Worm (Caenorhabditis elegans): Measurements from ENCODE around the gene str-243.

The str-243 gene

DNA sequence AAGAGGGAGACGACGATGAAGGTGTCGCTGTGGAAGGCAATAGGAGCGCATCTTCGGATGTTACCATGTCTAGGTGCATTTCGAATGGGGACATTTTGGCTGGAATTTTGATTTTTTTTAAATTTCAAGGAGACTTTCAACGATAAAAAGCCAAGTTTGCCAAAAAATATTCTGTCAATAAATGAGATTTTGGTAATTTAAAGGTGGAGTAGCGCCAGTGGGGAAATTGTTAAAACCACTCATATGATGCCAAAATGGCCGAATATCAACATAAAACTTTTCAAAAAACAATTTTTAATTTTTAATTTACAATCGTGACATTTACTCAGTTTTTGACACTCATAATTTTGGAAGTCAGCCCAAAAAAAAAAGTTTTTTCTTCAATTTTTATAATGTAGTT is 11.0 kb upstream of the str-243 start, which contains the start of gene nhr-260:
nhr-260 (minus strand) TSS at position 101 of the 400 bp plus-strand sequence.
- no peak for TF ChIP-seq ztf-11 (tag; optimal IDR thresholded peaks at IDR 0.05)
- TF ChIP-seq sptf-1 (tag; optimal IDR thresholded peaks at IDR 0.05): no peak
- no peak for TF ChIP-seq unc-62 (GFP tag; optimal IDR thresholded peaks at IDR 0.05)
- TF ChIP-seq ceh-39 (tag; optimal IDR thresholded peaks at IDR 0.05): no peak
- no peak for TF ChIP-seq nhr-12 (tag; optimal IDR thresholded peaks at IDR 0.05)
- no peak for TF ChIP-seq nhr-76 (tag; optimal IDR thresholded peaks at IDR 0.05)
- TF ChIP-seq hlh-1 (tag; optimal IDR thresholded peaks at IDR 0.05): no peak
- TF ChIP-seq ces-1 (GFP tag; optimal IDR thresholded peaks at IDR 0.05): no peak
- TF ChIP-seq elt-3 (tag; optimal IDR thresholded peaks at IDR 0.05): no peak
- no peak for TF ChIP-seq lin-13 (tag; optimal IDR thresholded peaks at IDR 0.05)
- TF ChIP-seq lsy-2 (tag; optimal IDR thresholded peaks at IDR 0.05): no peak

DNA sequence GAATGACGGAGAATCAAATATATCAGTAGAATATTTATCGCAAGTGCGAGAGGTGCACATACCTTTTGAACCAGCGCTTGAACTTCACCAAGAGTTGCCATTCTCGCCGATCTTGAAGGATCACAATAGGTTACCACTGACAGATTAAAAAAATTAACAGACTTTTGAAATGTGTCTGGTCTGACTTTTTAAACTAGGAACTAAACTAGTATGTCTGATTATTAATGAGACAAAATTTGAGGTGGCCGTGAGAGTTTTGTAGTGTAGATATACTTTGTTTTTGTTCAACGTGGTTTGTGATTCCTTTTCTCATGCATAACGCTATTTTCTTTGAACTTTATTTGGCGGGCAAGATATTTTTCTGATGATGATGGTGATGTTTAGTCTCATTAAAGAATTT is 740 bp upstream of the str-243 start, which contains the start of gene str-240:
str-240 (minus strand) TSS at position 101 of the 400 bp plus-strand sequence.
- TF ChIP-seq cnd-1 (tag; optimal IDR thresholded peaks at IDR 0.05) (no peak), bed-3 (GFP tag; optimal IDR thresholded peaks at IDR 0.05) (no peak)

DNA sequence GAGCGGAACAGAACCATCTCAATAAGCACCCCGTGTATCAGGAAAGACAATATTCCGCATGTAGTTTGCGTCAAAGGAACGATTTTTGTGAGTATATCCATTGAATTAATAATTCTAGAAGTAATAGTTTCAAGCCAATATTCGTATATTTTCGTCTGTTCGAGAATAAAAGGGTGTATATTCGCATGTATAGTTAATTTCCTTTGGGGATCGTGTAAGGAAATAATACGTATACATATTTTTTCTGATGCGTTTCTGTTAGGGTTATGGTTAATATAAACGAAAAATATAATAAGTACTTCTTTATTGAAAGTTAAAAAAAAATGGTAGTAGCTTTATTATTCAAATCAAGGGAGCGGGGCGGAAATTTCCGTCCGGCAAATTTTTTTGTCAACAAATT is 5.4 kb downstream of the str-243 start, which contains the start of gene str-236:
str-236 (minus strand) TSS at position 101 of the 400 bp plus-strand sequence.
- TF ChIP-seq nhr-12 (tag; optimal IDR thresholded peaks at IDR 0.05): no peak
- no peak for TF ChIP-seq M03D4.4 (tag; optimal IDR thresholded peaks at IDR 0.05)
- TF ChIP-seq lin-13 (tag; optimal IDR thresholded peaks at IDR 0.05): no peak
- no peak for TF ChIP-seq ceh-39 (tag; optimal IDR thresholded peaks at IDR 0.05)

DNA sequence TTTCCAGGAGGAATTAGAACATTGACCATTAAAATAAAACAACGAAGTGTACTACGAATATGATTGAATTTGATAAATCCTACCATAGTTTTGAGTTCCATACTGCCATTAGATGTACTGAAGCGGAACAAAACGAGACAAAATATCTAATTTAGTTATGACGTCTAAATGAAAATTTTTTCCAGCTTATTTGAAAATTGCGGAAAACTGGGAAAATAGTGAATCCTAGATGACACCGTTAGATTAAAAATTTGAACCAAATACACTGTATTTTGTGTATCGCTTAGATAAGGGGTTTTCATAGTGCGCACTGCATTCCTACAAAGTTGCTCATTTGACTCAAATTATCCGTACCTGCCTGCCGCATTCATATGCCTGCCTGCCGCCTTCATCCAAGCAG is 8.6 kb downstream of the str-243 start, which contains the start of gene K02H11.4:
K02H11.4 (minus strand) TSS at position 101 of the 400 bp plus-strand sequence.
- TF ChIP-seq flh-1 (GFP tag; optimal IDR thresholded peaks at IDR 0.05) (no peak), mab-5 (tag; optimal IDR thresholded peaks at IDR 0.05) (no peak)

DNA sequence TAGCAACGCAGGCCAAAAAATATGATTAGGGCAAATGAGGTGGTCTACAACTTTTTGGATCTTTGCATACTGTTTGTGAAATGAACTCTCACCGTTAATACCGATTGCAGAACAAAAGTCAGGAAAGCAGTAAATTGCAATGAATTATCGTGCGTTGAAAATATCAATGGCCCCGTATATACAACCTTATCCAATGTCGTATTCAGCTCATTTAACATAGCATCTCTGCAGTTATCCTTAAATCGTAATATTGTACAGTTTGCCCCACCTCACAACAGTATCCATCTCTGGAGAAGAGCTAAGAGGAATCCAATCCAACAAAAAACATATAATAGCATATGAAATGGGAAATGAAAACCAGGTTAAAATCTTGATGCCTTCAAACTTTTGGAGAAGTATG is 9.9 kb downstream of the str-243 start:
- TF ChIP-seq nhr-237 (tag; optimal IDR thresholded peaks at IDR 0.05): no peak
- TF ChIP-seq lin-32 (GFP tag; optimal IDR thresholded peaks at IDR 0.05): no peak
- TF ChIP-seq pha-4 (tag; optimal IDR thresholded peaks at IDR 0.05): no peak
- TF ChIP-seq bed-3 (GFP tag; optimal IDR thresholded peaks at IDR 0.05): no peak
- TF ChIP-seq snpc-4 (tag; optimal IDR thresholded peaks at IDR 0.05): no peak
- no peak for TF ChIP-seq unc-62 (GFP tag; optimal IDR thresholded peaks at IDR 0.05)
- no peak for TF ChIP-seq elt-3 (tag; optimal IDR thresholded peaks at IDR 0.05)
- no peak for TF ChIP-seq mls-2 (tag; optimal IDR thresholded peaks at IDR 0.05)
- TF ChIP-seq tbx-8 (GFP tag; optimal IDR thresholded peaks at IDR 0.05): no peak
- TF ChIP-seq cnd-1 (tag; optimal IDR thresholded peaks at IDR 0.05): no peak
- no peak for TF ChIP-seq hlh-1 (tag; optimal IDR thresholded peaks at IDR 0.05)
- TF ChIP-seq unc-120 (tag; optimal IDR thresholded peaks at IDR 0.05; ENCODE audit: poor library complexity, severe bottlenecking): no peak
- no peak for TF ChIP-seq sptf-1 (tag; optimal IDR thresholded peaks at IDR 0.05)

DNA sequence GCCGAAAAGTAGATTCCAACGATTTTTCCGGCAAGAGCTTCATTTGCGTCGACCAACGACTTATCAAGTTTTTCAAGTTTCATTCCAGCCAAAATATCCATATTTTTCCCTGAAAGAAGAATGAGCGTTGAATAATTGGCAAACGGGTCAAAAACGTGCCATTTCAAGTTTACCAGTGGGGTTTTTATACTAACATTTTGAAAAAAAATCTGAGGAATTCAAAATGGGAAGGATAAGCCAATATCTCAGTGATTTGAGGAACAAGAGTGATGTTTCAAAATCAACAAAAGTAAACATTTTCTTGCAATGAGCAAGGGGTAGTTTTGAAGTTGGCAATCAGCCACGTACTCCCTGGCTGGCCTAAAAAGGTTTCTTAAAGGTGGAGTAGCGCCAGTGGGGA is 11.7 kb downstream of the str-243 start, which contains the start of gene trx-5:
trx-5 (minus strand) TSS at position 101 of the 400 bp plus-strand sequence.
- TF ChIP-seq elt-1 (tag; optimal IDR thresholded peaks at IDR 0.05; ENCODE audit: borderline replicate concordance, insufficient read depth) (no peak), ceh-39 (tag; optimal IDR thresholded peaks at IDR 0.05) (no peak), ztf-11 (tag; optimal IDR thresholded peaks at IDR 0.05) (no peak)

DNA sequence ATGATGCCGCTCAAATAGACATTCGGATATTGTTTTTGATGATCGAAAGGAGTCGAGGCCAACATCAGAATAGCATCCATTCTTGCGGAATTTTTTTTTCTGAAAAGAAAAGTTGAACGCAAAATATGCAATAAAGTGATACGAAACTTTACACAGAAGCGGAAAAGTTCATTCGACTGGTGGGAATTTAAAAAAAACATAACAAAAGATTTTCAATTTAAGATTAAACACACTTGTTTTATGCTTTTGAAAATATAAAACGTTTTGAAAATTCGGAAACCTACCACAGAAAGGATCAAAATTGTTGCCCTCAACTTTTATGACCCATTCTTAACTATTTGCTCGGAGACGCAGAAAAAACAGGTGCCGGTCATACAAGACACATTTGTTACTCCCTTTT is 14.4 kb downstream of the str-243 start, which contains the start of gene K02H11.9:
K02H11.9 (minus strand) TSS at position 101 of the 400 bp plus-strand sequence.
- TF ChIP-seq M03D4.4 (tag; optimal IDR thresholded peaks at IDR 0.05) (no peak), nhr-237 (tag; optimal IDR thresholded peaks at IDR 0.05) (no peak), ces-1 (GFP tag; optimal IDR thresholded peaks at IDR 0.05) (no peak), ztf-11 (tag; optimal IDR thresholded peaks at IDR 0.05) (no peak), elt-3 (tag; optimal IDR thresholded peaks at IDR 0.05) (no peak), nhr-12 (tag; optimal IDR thresholded peaks at IDR 0.05) (no peak), drap-1 (GFP tag; optimal IDR thresholded peaks at IDR 0.05) (no peak), unc-62 (GFP tag; optimal IDR thresholded peaks at IDR 0.05) (no peak), ceh-83 (GFP tag; optimal IDR thresholded peaks at IDR 0.05) (no peak), mep-1 (tag; optimal IDR thresholded peaks at IDR 0.05) (no peak), ceh-43 (GFP tag; optimal IDR thresholded peaks at IDR 0.05) (no peak)

Measured in whole organism, mixed stage, embryonic.